Fruit fly (Drosophila melanogaster): ENCODE results near the gene Larp4B.
A peak's percentile ranks its signal among the peaks of the same experiment; 100 is the strongest.

The Larp4B gene

dm6 chr3L:3247130-3248065 is 22.8 kb downstream of the Larp4B start, which contains the start of gene CG43389 (continued):
- peak; percentile 99 for TF ChIP-seq OdsH (GFP tag; optimal IDR thresholded peaks at IDR 0.05)
- TF ChIP-seq br (GFP tag; optimal IDR thresholded peaks at IDR 0.05): peak; percentile 99
- peak; percentile 89 for TF ChIP-seq Mio (GFP tag; optimal IDR thresholded peaks at IDR 0.05)

dm6 chr3L:3248714-3249663 is 24.4 kb downstream of the Larp4B start:
- peak; percentile 98 for TF ChIP-seq br (GFP tag; optimal IDR thresholded peaks at IDR 0.05)
- peak; percentile 95 for TF ChIP-seq Rel (GFP tag; optimal IDR thresholded peaks at IDR 0.05)
- TF ChIP-seq Rel (tag; optimal IDR thresholded peaks at IDR 0.05): peak; percentile 87
- peak; percentile 99 for TF ChIP-seq jim (GFP tag; optimal IDR thresholded peaks at IDR 0.05)
- no peak for TF ChIP-seq Abd-B (GFP tag; optimal IDR thresholded peaks at IDR 0.05)
- peak; percentile 99 for TF ChIP-seq h (GFP tag; optimal IDR thresholded peaks at IDR 0.05)
- no peak for TF ChIP-seq Myc (optimal IDR thresholded peaks at IDR 0.05)
- peak; percentile 99 for TF ChIP-seq ey (GFP tag; optimal IDR thresholded peaks at IDR 0.05)
- TF ChIP-seq OdsH (GFP tag; optimal IDR thresholded peaks at IDR 0.05): peak; percentile 99
- TF ChIP-seq GATAd (GFP tag; optimal IDR thresholded peaks at IDR 0.05): peak; percentile 89
- TF ChIP-seq fru (GFP tag; optimal IDR thresholded peaks at IDR 0.05): peak; percentile 98
- TF ChIP-seq rgr (GFP tag; optimal IDR thresholded peaks at IDR 0.05): peak; percentile 99
- peak; percentile 95 for TF ChIP-seq Jra (GFP tag; optimal IDR thresholded peaks at IDR 0.05)
- TF ChIP-seq Vsx2 (GFP tag; optimal IDR thresholded peaks at IDR 0.05; ENCODE audit: partially characterized antibody): peak; percentile 39
- TF ChIP-seq CG9705 (GFP tag; optimal IDR thresholded peaks at IDR 0.05): peak; percentile 98
- TF ChIP-seq lola (GFP tag; optimal IDR thresholded peaks at IDR 0.05): no peak
- peak; percentile 93 to 99 for TF ChIP-seq foxo (GFP tag; optimal IDR thresholded peaks at IDR 0.05)
- TF ChIP-seq dl (GFP tag; optimal IDR thresholded peaks at IDR 0.05; ENCODE audit: insufficient read depth in 1 of 2, partially characterized antibody in 2 of 2): peak in 1 of 2 experiments; percentile 59
- TF ChIP-seq dsf (GFP tag; optimal IDR thresholded peaks at IDR 0.05; ENCODE audit: borderline replicate concordance): peak; percentile 92
- TF ChIP-seq Dif (GFP tag; optimal IDR thresholded peaks at IDR 0.05; ENCODE audit: partially characterized antibody): peak; percentile 53
- TF ChIP-seq CrebA (GFP tag; optimal IDR thresholded peaks at IDR 0.05; ENCODE audit: borderline replicate concordance): peak; percentile 91
- TF ChIP-seq tai (GFP tag; optimal IDR thresholded peaks at IDR 0.05): peak; percentile 95
- peak; percentile 98 for TF ChIP-seq psq (GFP tag; optimal IDR thresholded peaks at IDR 0.05)
- peak; percentile 86 for TF ChIP-seq Mio (GFP tag; optimal IDR thresholded peaks at IDR 0.05)
- TF ChIP-seq CG32264 (GFP tag; optimal IDR thresholded peaks at IDR 0.05): peak; percentile 96
- peak; percentile 98 for TF ChIP-seq HLH106 (tag; optimal IDR thresholded peaks at IDR 0.05)
- TF ChIP-seq Hr83 (GFP tag; optimal IDR thresholded peaks at IDR 0.05; ENCODE audit: poor library complexity, severe bottlenecking): peak; percentile 96
- TF ChIP-seq woc (GFP tag; optimal IDR thresholded peaks at IDR 0.05): peak; percentile 99
- no peak for TF ChIP-seq Hr78 (GFP tag; optimal IDR thresholded peaks at IDR 0.05)
- TF ChIP-seq brk (GFP tag; optimal IDR thresholded peaks at IDR 0.05): peak; percentile 93
- peak; percentile 99 for TF ChIP-seq dmrt93B (GFP tag; optimal IDR thresholded peaks at IDR 0.05)
- TF ChIP-seq N (GFP tag; optimal IDR thresholded peaks at IDR 0.05): peak; percentile 25
- TF ChIP-seq sv (GFP tag; optimal IDR thresholded peaks at IDR 0.05): peak; percentile 18
- TF ChIP-seq sage (GFP tag; optimal IDR thresholded peaks at IDR 0.05): peak; percentile 95
- TF ChIP-seq Sp1 (GFP tag; optimal IDR thresholded peaks at IDR 0.05): peak; percentile 99
- peak; percentile 97 for TF ChIP-seq Dfd (GFP tag; optimal IDR thresholded peaks at IDR 0.05)
- no peak for TF ChIP-seq usp (GFP tag; optimal IDR thresholded peaks at IDR 0.05)
- TF ChIP-seq pan (optimal IDR thresholded peaks at IDR 0.05): no peak
- peak; percentile 92 for TF ChIP-seq Hnf4 (GFP tag; optimal IDR thresholded peaks at IDR 0.05)
